Worm (Caenorhabditis elegans): ENCODE results near the gene fipp-1.

fipp-1 gene

ce11 chrV:4416710-4417109 is 45.1 kb downstream of the fipp-1 start, which contains the start of gene Y47D7A.18:
Gene Y47D7A.18 (minus strand): TSS chrV:4416810.
- no peak for TF ChIP-seq ets-7 (tag; optimal IDR thresholded peaks at IDR 0.05)
- no peak for TF ChIP-seq hmbx-1 (tag; optimal IDR thresholded peaks at IDR 0.05)
- TF ChIP-seq tbx-11 (GFP tag; IDR thresholded peaks at IDR 0.05), result no peak
- TF ChIP-seq ceh-13 (GFP tag; optimal IDR thresholded peaks at IDR 0.05), result no peak
- no peak for TF ChIP-seq scrt-1 (GFP tag; IDR thresholded peaks at IDR 0.05)
- TF ChIP-seq ama-1 (optimal IDR thresholded peaks at IDR 0.05), result no peak
- no peak for TF ChIP-seq flt-1 (GFP tag; IDR thresholded peaks at IDR 0.05)
- no peak for TF ChIP-seq aly-1 (tag; optimal IDR thresholded peaks at IDR 0.05)

ce11 chrV:4418116-4418515 is 46.5 kb downstream of the fipp-1 start, which contains the start of gene Y47D7A.6:
Gene Y47D7A.6 (minus strand): TSS chrV:4418216.
- TF ChIP-seq tra-4 (tag; optimal IDR thresholded peaks at IDR 0.05) (no peak), ceh-13 (GFP tag; optimal IDR thresholded peaks at IDR 0.05) (no peak), hmg-4 (GFP tag; optimal IDR thresholded peaks at IDR 0.05) (no peak), F13C5.2 (tag; optimal IDR thresholded peaks at IDR 0.05) (no peak), tbx-11 (GFP tag; IDR thresholded peaks at IDR 0.05) (no peak), ceh-36 (tag; optimal IDR thresholded peaks at IDR 0.05) (no peak), hmbx-1 (tag; optimal IDR thresholded peaks at IDR 0.05) (no peak), ama-1 (optimal IDR thresholded peaks at IDR 0.05) (no peak), pes-1 (GFP tag; IDR thresholded peaks at IDR 0.05) (no peak), B0310.2 (tag; optimal IDR thresholded peaks at IDR 0.05) (no peak), sea-1 (GFP tag; conservative IDR thresholded peaks at IDR 0.05) (no peak), ets-7 (tag; optimal IDR thresholded peaks at IDR 0.05) (no peak), flt-1 (GFP tag; IDR thresholded peaks at IDR 0.05) (no peak), hnd-1 (tag; optimal IDR thresholded peaks at IDR 0.05) (no peak), aly-1 (tag; optimal IDR thresholded peaks at IDR 0.05) (no peak), tbx-37 (GFP tag; conservative IDR thresholded peaks at IDR 0.05) (no peak), scrt-1 (GFP tag; IDR thresholded peaks at IDR 0.05) (no peak)

- TF ChIP-seq F13C5.2 (tag; optimal IDR thresholded peaks at IDR 0.05) (no peak), B0310.2 (tag; optimal IDR thresholded peaks at IDR 0.05) (no peak), tbx-37 (GFP tag; conservative IDR thresholded peaks at IDR 0.05) (no peak), ama-1 (optimal IDR thresholded peaks at IDR 0.05) (no peak), pes-1 (GFP tag; IDR thresholded peaks at IDR 0.05) (no peak), ceh-36 (tag; optimal IDR thresholded peaks at IDR 0.05) (no peak), hnd-1 (tag; optimal IDR thresholded peaks at IDR 0.05) (no peak), aly-1 (tag; optimal IDR thresholded peaks at IDR 0.05) (no peak), ceh-13 (GFP tag; optimal IDR thresholded peaks at IDR 0.05) (no peak), tbx-11 (GFP tag; IDR thresholded peaks at IDR 0.05) (no peak), flt-1 (GFP tag; IDR thresholded peaks at IDR 0.05) (no peak), ets-7 (tag; optimal IDR thresholded peaks at IDR 0.05) (no peak), hmbx-1 (tag; optimal IDR thresholded peaks at IDR 0.05) (no peak)
Measured at ce11 chrV:4419767-4420322, 48.2 kb downstream of the fipp-1 start, which contains the start of the genes Y47D7A.7 and Y47D7A.2. Gene Y47D7A.7 (minus strand): TSS chrV:4419867. Gene Y47D7A.2 (plus strand): TSS chrV:4420272.

- no peak for TF ChIP-seq tbx-37 (GFP tag; conservative IDR thresholded peaks at IDR 0.05)
- TF ChIP-seq F13C5.2 (tag; optimal IDR thresholded peaks at IDR 0.05), result no peak
- TF ChIP-seq aly-1 (tag; optimal IDR thresholded peaks at IDR 0.05), result no peak
- TF ChIP-seq hmbx-1 (tag; optimal IDR thresholded peaks at IDR 0.05), result no peak
- no peak for TF ChIP-seq hmg-4 (GFP tag; optimal IDR thresholded peaks at IDR 0.05)
- no peak for TF ChIP-seq sea-1 (GFP tag; conservative IDR thresholded peaks at IDR 0.05)
- no peak for TF ChIP-seq tra-4 (tag; optimal IDR thresholded peaks at IDR 0.05)
- no peak for TF ChIP-seq B0310.2 (tag; optimal IDR thresholded peaks at IDR 0.05)
- TF ChIP-seq ceh-13 (GFP tag; optimal IDR thresholded peaks at IDR 0.05), result no peak
- TF ChIP-seq ama-1 (optimal IDR thresholded peaks at IDR 0.05), result no peak
- no peak for TF ChIP-seq ceh-36 (tag; optimal IDR thresholded peaks at IDR 0.05)
- no peak for TF ChIP-seq flt-1 (GFP tag; IDR thresholded peaks at IDR 0.05)
- no peak for TF ChIP-seq pes-1 (GFP tag; IDR thresholded peaks at IDR 0.05)
- TF ChIP-seq scrt-1 (GFP tag; IDR thresholded peaks at IDR 0.05), result no peak
- no peak for TF ChIP-seq tbx-11 (GFP tag; IDR thresholded peaks at IDR 0.05)
- no peak for TF ChIP-seq ets-7 (tag; optimal IDR thresholded peaks at IDR 0.05)
- no peak for TF ChIP-seq hnd-1 (tag; optimal IDR thresholded peaks at IDR 0.05)
Measured at ce11 chrV:4421475-4421874, 49.9 kb downstream of the fipp-1 start, which contains the start of gene skr-14. Gene skr-14 (minus strand): TSS chrV:4421575.

ce11 chrV:4422127-4422526 is 50.5 kb downstream of the fipp-1 start, which contains the start of gene skr-7:
Gene skr-7 (plus strand): TSS chrV:4422427.
- no peak for TF ChIP-seq hnd-1 (tag; optimal IDR thresholded peaks at IDR 0.05)
- TF ChIP-seq ceh-36 (tag; optimal IDR thresholded peaks at IDR 0.05), result no peak
- no peak for TF ChIP-seq flt-1 (GFP tag; IDR thresholded peaks at IDR 0.05)
- no peak for TF ChIP-seq F13C5.2 (tag; optimal IDR thresholded peaks at IDR 0.05)
- no peak for TF ChIP-seq ets-7 (tag; optimal IDR thresholded peaks at IDR 0.05)
- TF ChIP-seq ceh-13 (GFP tag; optimal IDR thresholded peaks at IDR 0.05), result no peak
- no peak for TF ChIP-seq pes-1 (GFP tag; IDR thresholded peaks at IDR 0.05)
- no peak for TF ChIP-seq tbx-11 (GFP tag; IDR thresholded peaks at IDR 0.05)
- TF ChIP-seq tra-4 (tag; optimal IDR thresholded peaks at IDR 0.05), result no peak
- no peak for TF ChIP-seq scrt-1 (GFP tag; IDR thresholded peaks at IDR 0.05)
- TF ChIP-seq B0310.2 (tag; optimal IDR thresholded peaks at IDR 0.05), result no peak
- TF ChIP-seq ama-1 (optimal IDR thresholded peaks at IDR 0.05), result no peak
- no peak for TF ChIP-seq hmg-4 (GFP tag; optimal IDR thresholded peaks at IDR 0.05)
- no peak for TF ChIP-seq sea-1 (GFP tag; conservative IDR thresholded peaks at IDR 0.05)
- no peak for TF ChIP-seq tbx-37 (GFP tag; conservative IDR thresholded peaks at IDR 0.05)
- no peak for TF ChIP-seq hmbx-1 (tag; optimal IDR thresholded peaks at IDR 0.05)
- no peak for TF ChIP-seq aly-1 (tag; optimal IDR thresholded peaks at IDR 0.05)

- TF ChIP-seq tbx-37 (GFP tag; conservative IDR thresholded peaks at IDR 0.05) (no peak), tbx-11 (GFP tag; IDR thresholded peaks at IDR 0.05) (no peak), ceh-36 (tag; optimal IDR thresholded peaks at IDR 0.05) (no peak), aly-1 (tag; optimal IDR thresholded peaks at IDR 0.05) (no peak), hmbx-1 (tag; optimal IDR thresholded peaks at IDR 0.05) (no peak), tra-4 (tag; optimal IDR thresholded peaks at IDR 0.05) (no peak), pes-1 (GFP tag; IDR thresholded peaks at IDR 0.05) (no peak), ceh-13 (GFP tag; optimal IDR thresholded peaks at IDR 0.05) (no peak), ama-1 (optimal IDR thresholded peaks at IDR 0.05) (no peak), scrt-1 (GFP tag; IDR thresholded peaks at IDR 0.05) (no peak), flt-1 (GFP tag; IDR thresholded peaks at IDR 0.05) (no peak), hnd-1 (tag; optimal IDR thresholded peaks at IDR 0.05) (no peak), sea-1 (GFP tag; conservative IDR thresholded peaks at IDR 0.05) (no peak), B0310.2 (tag; optimal IDR thresholded peaks at IDR 0.05) (no peak), hmg-4 (GFP tag; optimal IDR thresholded peaks at IDR 0.05) (no peak), ets-7 (tag; optimal IDR thresholded peaks at IDR 0.05) (no peak), F13C5.2 (tag; optimal IDR thresholded peaks at IDR 0.05) (no peak)
Measured at ce11 chrV:4423087-4423486, 51.5 kb downstream of the fipp-1 start.

Data from whole organism, early embryonic.